Fruit fly (Drosophila melanogaster): ENCODE data around the gene Arts.

Gene Arts

DNA sequence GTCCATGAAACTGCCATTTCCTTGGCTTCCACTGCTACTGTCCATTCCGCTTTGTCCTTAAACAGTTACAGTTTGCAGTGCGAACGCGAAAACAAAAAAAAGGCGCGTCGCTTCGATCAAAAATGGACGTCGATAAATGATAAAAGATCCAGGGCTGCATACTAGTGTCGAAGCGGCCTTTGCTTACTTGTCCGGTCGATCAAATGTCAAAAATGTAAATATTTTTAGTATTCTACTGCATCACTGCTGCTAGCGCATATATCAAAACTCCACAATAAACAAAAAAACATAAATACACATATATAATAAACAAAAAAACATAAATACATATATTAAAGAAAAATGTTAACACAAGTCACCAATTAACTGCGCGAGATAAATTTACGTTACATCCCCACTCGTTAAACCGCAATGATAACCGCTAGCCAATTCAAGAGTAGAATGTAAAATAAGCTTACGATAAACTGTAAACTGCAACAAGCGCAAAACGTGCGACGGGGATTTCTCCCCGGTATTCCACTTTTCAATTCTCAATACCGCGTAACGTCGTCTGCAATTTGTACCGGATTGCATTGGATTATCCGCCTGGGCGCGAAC lies 7.6 kb upstream of the Arts start, which contains the start of the genes spd-2 and Apl (continued):
- TF ChIP-seq CG12299 (tag; optimal IDR thresholded peaks at IDR 0.05) (no peak), CG2116 (GFP tag; optimal IDR thresholded peaks at IDR 0.05) (peak; percentile 55), CG31441 (GFP tag; IDR thresholded peaks at IDR 0.05) (no peak), sisA (GFP tag; IDR thresholded peaks at IDR 0.05) (no peak), hb (GFP tag; IDR thresholded peaks at IDR 0.05; ENCODE audit: partially characterized antibody) (peak; percentile 68; the same call in 2 of the 3 replicates), ttk (GFP tag; IDR thresholded peaks at IDR 0.05) (no peak), CG31388 (GFP tag; optimal IDR thresholded peaks at IDR 0.05) (no peak), chinmo (GFP tag; IDR thresholded peaks at IDR 0.05; ENCODE audit: partially characterized antibody) (peak; percentile 82; the same call in 1 of the 4 replicates), crc (GFP tag; optimal IDR thresholded peaks at IDR 0.05) (no peak), CG17359 (tag; optimal IDR thresholded peaks at IDR 0.05) (no peak), toy (GFP tag; IDR thresholded peaks at IDR 0.05) (no peak), Deaf1 (tag; optimal IDR thresholded peaks at IDR 0.05) (no peak), nmo (GFP tag; optimal IDR thresholded peaks at IDR 0.05) (peak; percentile 27), fd96Cb (tag; optimal IDR thresholded peaks at IDR 0.05) (no peak), tgo (GFP tag; IDR thresholded peaks at IDR 0.05) (no peak), CG10431 (GFP tag; optimal IDR thresholded peaks at IDR 0.05) (no peak), Atf3 (GFP tag; optimal IDR thresholded peaks at IDR 0.05) (no peak), bbx (GFP tag; IDR thresholded peaks at IDR 0.05; ENCODE audit: partially characterized antibody) (0 out of 2 replicates have a peak, but pooled peaks have one; percentile 39), Fer2 (tag; optimal IDR thresholded peaks at IDR 0.05) (no peak), sqz (GFP tag; optimal IDR thresholded peaks at IDR 0.05) (no peak), D (optimal IDR thresholded peaks at IDR 0.05) (no peak), D (GFP tag; optimal IDR thresholded peaks at IDR 0.05) (no peak), Dll (GFP tag; IDR thresholded peaks at IDR 0.05; ENCODE audit: partially characterized antibody) (peak; percentile 38; the same call in 1 of the 4 replicates), CG3995 (GFP tag; optimal IDR thresholded peaks at IDR 0.05) (no peak), Hmx (GFP tag; optimal IDR thresholded peaks at IDR 0.05) (no peak), E2f2 (GFP tag; IDR thresholded peaks at IDR 0.05) (peak; percentile 75), chif (GFP tag; optimal IDR thresholded peaks at IDR 0.05) (no peak), Xrp1 (GFP tag; IDR thresholded peaks at IDR 0.05) (no peak), CG3163 (GFP tag; optimal IDR thresholded peaks at IDR 0.05) (no peak), CG8478 (optimal IDR thresholded peaks at IDR 0.05) (no peak), fd64A (GFP tag; optimal IDR thresholded peaks at IDR 0.05) (no peak), CG8089 (GFP tag; optimal IDR thresholded peaks at IDR 0.05) (no peak), ind (GFP tag; optimal IDR thresholded peaks at IDR 0.05) (no peak), CG2889 (GFP tag; IDR thresholded peaks at IDR 0.05) (no peak), Side (GFP tag; optimal IDR thresholded peaks at IDR 0.05) (no peak), CG17328 (GFP tag; IDR thresholded peaks at IDR 0.05) (no peak), h (optimal IDR thresholded peaks at IDR 0.05) (no peak), B-H1 (GFP tag; IDR thresholded peaks at IDR 0.05) (no peak), ATbp (GFP tag; optimal IDR thresholded peaks at IDR 0.05) (no peak), CG32772 (GFP tag; IDR thresholded peaks at IDR 0.05) (no peak), CG17385 (GFP tag; optimal IDR thresholded peaks at IDR 0.05) (no peak), CG10979 (tag; optimal IDR thresholded peaks at IDR 0.05) (no peak), CG34422 (GFP tag; IDR thresholded peaks at IDR 0.05) (no peak), gsb (GFP tag; IDR thresholded peaks at IDR 0.05) (no peak), lola (GFP tag; optimal IDR thresholded peaks at IDR 0.05) (no peak), maf-S (GFP tag; optimal IDR thresholded peaks at IDR 0.05) (no peak), CG32767 (GFP tag; IDR thresholded peaks at IDR 0.05) (no peak), trem (tag; optimal IDR thresholded peaks at IDR 0.05) (peak; percentile 19), zen2 (GFP tag; IDR thresholded peaks at IDR 0.05; ENCODE audit: partially characterized antibody) (no peak), CG13296 (GFP tag; optimal IDR thresholded peaks at IDR 0.05) (no peak), CG7928 (GFP tag; optimal IDR thresholded peaks at IDR 0.05) (peak; percentile 85), bsh (GFP tag; optimal IDR thresholded peaks at IDR 0.05) (no peak)

All from whole organism, embryonic.